Fruit fly (Drosophila melanogaster): ENCODE measurements around the gene sNPF.
A peak's percentile ranks its signal among the peaks of the same experiment; 100 is the strongest.

The sNPF gene

DNA sequence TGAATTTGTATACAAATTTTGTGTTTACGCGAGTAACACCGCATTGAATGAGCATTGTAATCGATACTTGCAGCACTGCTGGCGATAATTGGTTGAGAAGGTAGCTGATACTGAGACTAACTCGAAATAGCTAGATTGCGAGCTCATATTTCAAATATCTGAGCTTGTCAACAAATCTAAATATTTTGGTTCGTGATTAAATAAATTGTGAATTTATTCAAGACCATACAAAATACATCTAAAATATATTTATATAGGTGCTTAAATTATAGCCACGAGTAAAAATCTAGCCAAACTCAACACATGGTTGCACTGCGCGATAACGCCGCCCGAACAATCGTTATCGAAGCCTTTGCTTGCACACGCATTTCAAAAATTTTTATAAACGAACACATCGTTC, 66.1 kb downstream of the sNPF start, which contains the start of the genes Taf13 and nesd (continued):
- TF ChIP-seq pita (GFP tag; optimal IDR thresholded peaks at IDR 0.05) (no peak), en (GFP tag; optimal IDR thresholded peaks at IDR 0.05) (no peak), HLH4C (GFP tag; IDR thresholded peaks at IDR 0.05; ENCODE audit: partially characterized antibody) (peak; percentile 89), Pdp1 (GFP tag; optimal IDR thresholded peaks at IDR 0.05) (peak; percentile 14 to 40), psq (GFP tag; optimal IDR thresholded peaks at IDR 0.05) (no peak), CkIIα-i1 (GFP tag; IDR thresholded peaks at IDR 0.05) (no peak), Elba2 (GFP tag; optimal IDR thresholded peaks at IDR 0.05) (peak; percentile 48), D (optimal IDR thresholded peaks at IDR 0.05) (no peak), D (GFP tag; optimal IDR thresholded peaks at IDR 0.05) (no peak), pb (GFP tag; optimal IDR thresholded peaks at IDR 0.05) (no peak), Ssrp (tag; optimal IDR thresholded peaks at IDR 0.05) (peak; percentile 10), maf-S (GFP tag; optimal IDR thresholded peaks at IDR 0.05) (no peak), CG6813 (GFP tag; optimal IDR thresholded peaks at IDR 0.05) (no peak), stwl (tag; optimal IDR thresholded peaks at IDR 0.05) (peak; percentile 63), lov (optimal IDR thresholded peaks at IDR 0.05) (no peak), lov (GFP tag; IDR thresholded peaks at IDR 0.05) (no peak), CG6683 (GFP tag; optimal IDR thresholded peaks at IDR 0.05) (no peak), lmd (GFP tag; IDR thresholded peaks at IDR 0.05) (peak; percentile 6; the same call in 1 of the 2 replicates), CG15011 (GFP tag; optimal IDR thresholded peaks at IDR 0.05) (no peak), Lim3 (GFP tag; IDR thresholded peaks at IDR 0.05) (no peak), CG13894 (tag; optimal IDR thresholded peaks at IDR 0.05) (peak; percentile 50), Lpt (GFP tag; optimal IDR thresholded peaks at IDR 0.05) (no peak), CG12942 (GFP tag; optimal IDR thresholded peaks at IDR 0.05) (no peak), emc (GFP tag; optimal IDR thresholded peaks at IDR 0.05) (no peak), gsb-n (tag; optimal IDR thresholded peaks at IDR 0.05) (no peak), ERR (GFP tag; optimal IDR thresholded peaks at IDR 0.05) (no peak), seq (GFP tag; IDR thresholded peaks at IDR 0.05) (no peak), CG1792 (GFP tag; optimal IDR thresholded peaks at IDR 0.05) (no peak), slp2 (GFP tag; optimal IDR thresholded peaks at IDR 0.05) (no peak), dysf (GFP tag; IDR thresholded peaks at IDR 0.05) (peak; percentile 44; the same call in 1 of the 3 replicates), E2f2 (GFP tag; IDR thresholded peaks at IDR 0.05) (peak; percentile 89), CG15696 (tag; optimal IDR thresholded peaks at IDR 0.05) (peak; percentile 27), caup (GFP tag; optimal IDR thresholded peaks at IDR 0.05; ENCODE audit: severe bottlenecking) (no peak), p53 (GFP tag; optimal IDR thresholded peaks at IDR 0.05) (no peak)

DNA sequence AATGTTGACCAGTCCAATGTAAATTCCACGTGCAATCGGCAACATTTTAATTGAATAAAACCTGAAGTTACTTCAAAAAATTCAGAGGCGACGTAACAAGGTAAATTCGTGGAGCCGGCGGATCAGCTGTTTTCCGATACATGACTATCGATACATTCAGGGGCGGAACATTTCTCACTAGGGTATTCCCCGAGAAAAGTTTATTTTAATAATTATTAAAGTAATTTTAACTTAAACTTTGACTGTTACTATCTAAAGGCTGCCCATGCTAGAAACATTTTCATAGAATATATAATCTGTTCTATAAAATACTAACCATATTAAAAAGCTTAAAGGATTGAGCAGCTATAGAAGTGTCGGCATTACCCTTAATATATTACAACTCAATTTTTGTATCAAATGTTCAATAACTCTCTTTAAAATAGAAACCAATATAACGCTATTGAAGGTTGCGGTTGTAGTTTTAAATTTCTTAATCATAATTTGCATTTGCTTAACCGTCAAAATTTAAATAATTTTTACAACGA, 69.5 kb downstream of the sNPF start, which contains the start of the genes mRpS18B and Kua:
Gene mRpS18B, minus strand, starts transcription at position 149 of the 527 bp plus-strand sequence.
Gene Kua, plus strand, starts transcription at position 477 of the 527 bp plus-strand sequence.
- TF ChIP-seq CG18764 (GFP tag; optimal IDR thresholded peaks at IDR 0.05): peak; percentile 1
- TF ChIP-seq CG9797 (GFP tag; optimal IDR thresholded peaks at IDR 0.05): no peak
- peak; percentile 40 for TF ChIP-seq CG4617 (GFP tag; optimal IDR thresholded peaks at IDR 0.05; ENCODE audit: borderline replicate concordance)
- no peak for TF ChIP-seq D (optimal IDR thresholded peaks at IDR 0.05)
- peak; percentile 21 for TF ChIP-seq D (GFP tag; optimal IDR thresholded peaks at IDR 0.05)
- TF ChIP-seq BtbVII (GFP tag; optimal IDR thresholded peaks at IDR 0.05): peak; percentile 22
- TF ChIP-seq disco-r (GFP tag; optimal IDR thresholded peaks at IDR 0.05): no peak
- TF ChIP-seq Sox102F (GFP tag; optimal IDR thresholded peaks at IDR 0.05): peak; percentile 71
- TF ChIP-seq luna (GFP tag; optimal IDR thresholded peaks at IDR 0.05): no peak
- peak; percentile 7 for TF ChIP-seq CG12769 (tag; optimal IDR thresholded peaks at IDR 0.05)
- TF ChIP-seq peb (GFP tag; IDR thresholded peaks at IDR 0.05): 0 out of 2 replicates have a peak, but pooled peaks have one; percentile 19
- TF ChIP-seq CG13296 (GFP tag; optimal IDR thresholded peaks at IDR 0.05): peak; percentile 54
- TF ChIP-seq sug (tag; optimal IDR thresholded peaks at IDR 0.05): peak; percentile 67
- TF ChIP-seq btn (GFP tag; optimal IDR thresholded peaks at IDR 0.05): no peak
- peak; percentile 65 for TF ChIP-seq CG15696 (tag; optimal IDR thresholded peaks at IDR 0.05)
- TF ChIP-seq CG31224 (GFP tag; IDR thresholded peaks at IDR 0.05): no peak
- peak; percentile 90 for TF ChIP-seq sens (GFP tag)
- TF ChIP-seq CG8290 (GFP tag; optimal IDR thresholded peaks at IDR 0.05): no peak
- TF ChIP-seq CG8290 (tag; optimal IDR thresholded peaks at IDR 0.05): peak; percentile 7 to 26
- peak; percentile 65 for TF ChIP-seq nmo (GFP tag; optimal IDR thresholded peaks at IDR 0.05)
- TF ChIP-seq CG9215 (GFP tag; IDR thresholded peaks at IDR 0.05): peak; percentile 44
- peak; percentile 43 for TF ChIP-seq Hmr (GFP tag; optimal IDR thresholded peaks at IDR 0.05)

Measured in whole organism, embryonic.